Fruit fly (Drosophila melanogaster): ENCODE measurements around the gene CG15399.
A peak's percentile ranks its signal among the peaks of the same experiment; 100 is the strongest.

The CG15399 gene

dm6 chr2L:2751904-2752459 is 19.6 kb downstream of the CG15399 start, which contains the start of gene Bacc (continued):
- no peak for TF ChIP-seq chinmo (GFP tag; IDR thresholded peaks at IDR 0.05; ENCODE audit: partially characterized antibody)
- TF ChIP-seq onecut (GFP tag; IDR thresholded peaks at IDR 0.05), result peak; percentile 65; the same call in 1 of the 2 replicates
- TF ChIP-seq CoRest (tag; optimal IDR thresholded peaks at IDR 0.05), result peak; percentile 92
- no peak for TF ChIP-seq CG14050 (GFP tag; IDR thresholded peaks at IDR 0.05)
- TF ChIP-seq chn (GFP tag; optimal IDR thresholded peaks at IDR 0.05), result peak; percentile 58
- peak; percentile 69 for TF ChIP-seq CG14710 (tag; optimal IDR thresholded peaks at IDR 0.05)
- TF ChIP-seq toy (GFP tag; IDR thresholded peaks at IDR 0.05), result no peak
- no peak for TF ChIP-seq Gsc (GFP tag; IDR thresholded peaks at IDR 0.05)
- no peak for TF ChIP-seq CG7372 (GFP tag; IDR thresholded peaks at IDR 0.05)
- TF ChIP-seq ssp (GFP tag; IDR thresholded peaks at IDR 0.05), result no peak
- peak; percentile 70 for TF ChIP-seq pum (GFP tag; optimal IDR thresholded peaks at IDR 0.05)
- TF ChIP-seq CG13894 (tag; optimal IDR thresholded peaks at IDR 0.05), result no peak
- TF ChIP-seq CG11696 (GFP tag; IDR thresholded peaks at IDR 0.05), result no peak
- TF ChIP-seq nom (GFP tag; optimal IDR thresholded peaks at IDR 0.05), result peak; percentile 96
- TF ChIP-seq run (tag; optimal IDR thresholded peaks at IDR 0.05), result peak; percentile 70
- TF ChIP-seq D (optimal IDR thresholded peaks at IDR 0.05), result no peak
- TF ChIP-seq D (GFP tag; optimal IDR thresholded peaks at IDR 0.05), result peak; percentile 90
- TF ChIP-seq CG11093 (GFP tag; IDR thresholded peaks at IDR 0.05), result peak; percentile 75
- no peak for TF ChIP-seq bigmax (GFP tag; optimal IDR thresholded peaks at IDR 0.05)
- no peak for TF ChIP-seq al (GFP tag; IDR thresholded peaks at IDR 0.05)
- no peak for TF ChIP-seq gfzf (GFP tag; optimal IDR thresholded peaks at IDR 0.05)
- no peak for TF ChIP-seq CG32767 (GFP tag; IDR thresholded peaks at IDR 0.05)
- TF ChIP-seq z (GFP tag; IDR thresholded peaks at IDR 0.05), result no peak
- TF ChIP-seq CG12391 (tag; optimal IDR thresholded peaks at IDR 0.05), result peak; percentile 83
- TF ChIP-seq kah (GFP tag; optimal IDR thresholded peaks at IDR 0.05), result peak; percentile 73
- TF ChIP-seq Stat92E (GFP tag; optimal IDR thresholded peaks at IDR 0.05), result no peak
- no peak for TF ChIP-seq H2.0 (GFP tag; IDR thresholded peaks at IDR 0.05)
- TF ChIP-seq CG4820 (GFP tag; optimal IDR thresholded peaks at IDR 0.05), result peak; percentile 80
- TF ChIP-seq CG12155 (GFP tag; optimal IDR thresholded peaks at IDR 0.05), result peak; percentile 84
- no peak for TF ChIP-seq Ada2b (GFP tag; IDR thresholded peaks at IDR 0.05)
- TF ChIP-seq CG13424 (tag; optimal IDR thresholded peaks at IDR 0.05), result peak; percentile 90
- TF ChIP-seq disco-r (GFP tag; optimal IDR thresholded peaks at IDR 0.05), result peak; percentile 71
- no peak for TF ChIP-seq vvl (GFP tag; IDR thresholded peaks at IDR 0.05)
- TF ChIP-seq MBD-R2 (GFP tag; IDR thresholded peaks at IDR 0.05), result no peak
- peak; percentile 82 for TF ChIP-seq en (GFP tag; optimal IDR thresholded peaks at IDR 0.05)
- TF ChIP-seq CG34376 (GFP tag; optimal IDR thresholded peaks at IDR 0.05), result peak; percentile 20
- peak in 1 of 2 experiments; percentile 7 for TF ChIP-seq insv (GFP tag; optimal IDR thresholded peaks at IDR 0.05)
- no peak for TF ChIP-seq Aef1 (GFP tag; IDR thresholded peaks at IDR 0.05)
- TF ChIP-seq bowl (GFP tag; IDR thresholded peaks at IDR 0.05), result no peak
- TF ChIP-seq Atf-2 (GFP tag; optimal IDR thresholded peaks at IDR 0.05), result peak; percentile 91
- TF ChIP-seq Doc2 (GFP tag; IDR thresholded peaks at IDR 0.05), result no peak
- peak; percentile 73 for TF ChIP-seq emc (GFP tag; optimal IDR thresholded peaks at IDR 0.05)
- TF ChIP-seq Sox102F (GFP tag; optimal IDR thresholded peaks at IDR 0.05), result peak; percentile 88
- no peak for TF ChIP-seq ase (GFP tag; IDR thresholded peaks at IDR 0.05)
- TF ChIP-seq ATbp (GFP tag; optimal IDR thresholded peaks at IDR 0.05), result peak; percentile 83
- TF ChIP-seq kay (GFP tag; optimal IDR thresholded peaks at IDR 0.05), result peak; percentile 50
- no peak for TF ChIP-seq CG3726 (GFP tag; IDR thresholded peaks at IDR 0.05)
- peak; percentile 85 for TF ChIP-seq tx (GFP tag; optimal IDR thresholded peaks at IDR 0.05)
- peak; percentile 86 for TF ChIP-seq CG10274 (GFP tag; optimal IDR thresholded peaks at IDR 0.05)
- peak; percentile 42 for TF ChIP-seq wek (GFP tag; optimal IDR thresholded peaks at IDR 0.05)
- no peak for TF ChIP-seq pita (GFP tag; optimal IDR thresholded peaks at IDR 0.05)
- peak; percentile 75 for TF ChIP-seq CG8944 (GFP tag; optimal IDR thresholded peaks at IDR 0.05)

Measured in whole organism, embryonic.